Worm (Caenorhabditis elegans): ENCODE results near the gene nhr-190.

nhr-190 gene

DNA sequence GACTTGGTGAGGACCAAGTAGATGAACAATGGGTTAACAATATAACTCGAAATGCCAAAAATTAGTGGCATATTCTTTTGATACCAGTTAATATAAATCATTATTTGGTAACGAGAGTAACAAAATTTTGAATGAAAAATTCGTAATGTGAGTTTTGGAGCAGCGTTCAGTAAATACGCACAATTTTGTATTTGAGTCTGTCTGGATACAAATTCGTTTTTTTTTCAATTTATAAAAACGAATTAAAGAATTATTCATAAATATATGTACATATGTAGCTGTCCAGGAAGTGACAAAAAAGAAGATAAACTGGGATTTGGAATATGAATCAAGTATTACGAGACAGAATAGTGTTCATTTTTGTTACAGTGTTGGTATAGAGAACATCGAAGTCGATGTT lies 10.2 kb upstream of the nhr-190 start, which contains the start of gene srj-5:
Gene srj-5 (minus strand): TSS at position 101 of the 400 bp plus-strand sequence.
- TF ChIP-seq K12H6.12 (tag; optimal IDR thresholded peaks at IDR 0.05) (no peak), F57C9.4 (tag; optimal IDR thresholded peaks at IDR 0.05) (no peak), T07F8.4 (tag; optimal IDR thresholded peaks at IDR 0.05) (no peak), D2030.7 (GFP tag; IDR thresholded peaks at IDR 0.05) (no peak), lsl-1 (GFP tag; optimal IDR thresholded peaks at IDR 0.05) (no peak), ama-1 (optimal IDR thresholded peaks at IDR 0.05) (no peak), ama-1 (GFP tag; optimal IDR thresholded peaks at IDR 0.05) (no peak), F57A8.1 (GFP tag; optimal IDR thresholded peaks at IDR 0.05) (no peak), lin-54 (GFP tag; optimal IDR thresholded peaks at IDR 0.05) (no peak), B0261.1 (tag; optimal IDR thresholded peaks at IDR 0.05) (no peak), let-526 (GFP tag; IDR thresholded peaks at IDR 0.05) (no peak), cebp-1 (GFP tag; IDR thresholded peaks at IDR 0.05) (no peak), cebp-1 (tag; optimal IDR thresholded peaks at IDR 0.05) (no peak), F22D6.2 (tag; optimal IDR thresholded peaks at IDR 0.05) (no peak), hmg-20 (GFP tag; IDR thresholded peaks at IDR 0.05) (no peak), lir-1 (GFP tag; conservative IDR thresholded peaks at IDR 0.05) (no peak), aptf-2 (GFP tag; conservative IDR thresholded peaks at IDR 0.05) (no peak), attf-6 (GFP tag; IDR thresholded peaks at IDR 0.05) (no peak), madf-8 (GFP tag; conservative IDR thresholded peaks at IDR 0.05) (no peak), mel-28 (tag; optimal IDR thresholded peaks at IDR 0.05; ENCODE audit: borderline replicate concordance) (no peak), F33H1.4 (GFP tag; IDR thresholded peaks at IDR 0.05) (no peak), snpc-1.1 (tag; optimal IDR thresholded peaks at IDR 0.05; ENCODE audit: insufficient read depth) (no peak)

DNA sequence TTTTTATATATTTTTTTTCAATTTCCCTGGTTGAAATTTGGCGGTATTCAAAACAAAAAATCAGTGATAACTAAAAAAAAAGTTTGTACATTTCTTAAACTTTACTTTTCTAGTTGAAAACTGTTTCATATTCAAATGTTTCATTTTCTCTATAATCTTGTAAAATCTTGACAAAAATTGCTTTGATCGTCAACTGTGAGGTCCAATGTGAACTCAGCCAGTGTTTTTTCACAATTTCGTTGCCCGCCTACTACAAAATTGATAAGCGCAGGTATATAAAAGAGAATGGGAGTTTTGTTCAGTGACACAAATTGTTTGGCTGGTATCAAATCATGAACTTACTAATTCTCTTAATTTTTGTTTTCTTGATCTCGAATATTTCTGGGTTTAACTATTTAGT lies 4.2 kb upstream of the nhr-190 start, which contains the start of gene ugt-42:
Gene ugt-42 (plus strand): TSS at position 301 of the 400 bp plus-strand sequence.
- TF ChIP-seq dpl-1 (GFP tag; optimal IDR thresholded peaks at IDR 0.05): no peak
- TF ChIP-seq F33H1.4 (GFP tag; IDR thresholded peaks at IDR 0.05): no peak

- TF ChIP-seq K12H6.12 (tag; optimal IDR thresholded peaks at IDR 0.05): no peak
- TF ChIP-seq bed-1 (GFP tag; IDR thresholded peaks at IDR 0.05): no peak
- TF ChIP-seq gei-17 (GFP tag; optimal IDR thresholded peaks at IDR 0.05): no peak
- TF ChIP-seq tbp1 (GFP tag; optimal IDR thresholded peaks at IDR 0.05): no peak
- no peak for TF ChIP-seq Y79H2A.3 (GFP tag; conservative IDR thresholded peaks at IDR 0.05)
- no peak for TF ChIP-seq lag-1 (GFP tag; IDR thresholded peaks at IDR 0.05)
- no peak for TF ChIP-seq T26A5.8 (tag; optimal IDR thresholded peaks at IDR 0.05)
- TF ChIP-seq nhr-179 (tag; optimal IDR thresholded peaks at IDR 0.05): no peak
- TF ChIP-seq sptf-2 (GFP tag; optimal IDR thresholded peaks at IDR 0.05): no peak
- no peak for TF ChIP-seq die-1 (tag; optimal IDR thresholded peaks at IDR 0.05)
- TF ChIP-seq ceh-91 (GFP tag; IDR thresholded peaks at IDR 0.05): no peak
- TF ChIP-seq snpc-1.3 (tag; optimal IDR thresholded peaks at IDR 0.05; ENCODE audit: insufficient read depth): no peak
Observed at ce11 chrV:646129-646528, 3.4 kb upstream of the nhr-190 start, which contains the start of gene F48G7.12. TSS of gene F48G7.12 (minus strand) at chrV:646229.

- TF ChIP-seq ceh-40 (GFP tag; IDR thresholded peaks at IDR 0.05) (no peak), nhr-80 (tag; optimal IDR thresholded peaks at IDR 0.05) (no peak)
Observed at ce11 chrV:638328-638727, 4.4 kb downstream of the nhr-190 start, which contains the start of gene srj-37. TSS of gene srj-37 (plus strand) at chrV:638628.

Measured in whole organism, young adult.